Worm (Caenorhabditis elegans) whole organism, L4 larva: Measurements from ENCODE around the gene cpf-2.

Experiments used
- F26F4.8 ChIP-seq: fragments of 200-800 bp; sonication (Bioruptor generic); conservative IDR thresholded peaks from 2 replicates; pipeline ENCODE4 v1.3.6; 2022; ENCODE audit warnings: missing genetic modification characterization, missing compliant biosample characterization
- Y5F2A.4 ChIP-seq: fragments of 200-800 bp; sonication (Bioruptor generic); optimal IDR thresholded peaks from 2 replicates; lab custom pipeline; 2018; ENCODE audit warnings: mild to moderate bottlenecking, missing genetic modification characterization, missing compliant biosample characterization
- aha-1 ChIP-seq: fragments of 150-350 bp; peaks from one replicate; lab custom pipeline; 2014; ENCODE audit warnings: missing biosample characterization, missing genetic modification characterization
- ama-1 ChIP-seq: fragments of 150-350 bp; optimal IDR thresholded peaks from 2 replicates; lab custom pipeline; 2014; ENCODE audit warnings: inconsistent platforms, mixed read lengths
- arid-1 ChIP-seq: fragments of 200-800 bp; sonication (Bioruptor generic); conservative IDR thresholded peaks from 2 replicates; pipeline ENCODE4 v1.3.6; 2022; ENCODE audit warnings: missing genetic modification reagents, missing genetic modification characterization, missing compliant biosample characterization
- ceh-82 ChIP-seq: sonication (generic microtip); optimal IDR thresholded peaks from 2 replicates; lab custom pipeline; 2017; ENCODE audit warnings: missing biosample characterization, missing genetic modification characterization
- daf-16 ChIP-seq, 3 experiments: sonication (generic microtip); optimal IDR thresholded peaks; 2 replicates each; lab custom pipeline; 2016 to 2017; ENCODE audit warnings: missing genetic modification characterization in 3 of 3, missing genetic modification reagents in 3 of 3, mild to moderate bottlenecking in 2 of 3, missing compliant biosample characterization in 2 of 3, missing biosample characterization in 1 of 3, moderate library complexity in 1 of 3
- daf-8 ChIP-seq: fragments of 200-800 bp; sonication (Bioruptor generic); IDR thresholded peaks from 2 replicates; pipeline ENCODE4 v1.3.6; 2022; ENCODE audit warnings: missing genetic modification characterization, missing compliant biosample characterization
- dmd-6 ChIP-seq: fragments of 200-800 bp; sonication (Bioruptor generic); IDR thresholded peaks from 2 replicates; pipeline ENCODE4 v1.3.6; 2022; ENCODE audit warnings: missing genetic modification reagents, missing genetic modification characterization, missing compliant biosample characterization
- dpl-1 ChIP-seq: fragments of 150-350 bp; optimal IDR thresholded peaks from 2 replicates; lab custom pipeline; 2014; ENCODE audit warnings: missing biosample characterization, missing genetic modification reagents, missing genetic modification characterization
- duxl-1 ChIP-seq: sonication (generic microtip); optimal IDR thresholded peaks from 2 replicates; lab custom pipeline; 2016; ENCODE audit warnings: mild to moderate bottlenecking, missing genetic modification characterization, moderate library complexity, missing compliant biosample characterization; ENCODE audit not compliant: poor library complexity
- dve-1 ChIP-seq: sonication (generic microtip); optimal IDR thresholded peaks from 2 replicates; lab custom pipeline; 2017; ENCODE audit warnings: antibody characterized with exemption, mild to moderate bottlenecking, missing genetic modification characterization, missing compliant biosample characterization; ENCODE audit not compliant: insufficient read depth
- egl-27 ChIP-seq: sonication (generic microtip); optimal IDR thresholded peaks from 3 replicates; lab custom pipeline; 2017; ENCODE audit warnings: missing biosample characterization, missing genetic modification reagents, missing genetic modification characterization
- gei-8 ChIP-seq: fragments of 200-800 bp; sonication (Bioruptor generic); optimal IDR thresholded peaks from 2 replicates; lab custom pipeline; 2018; ENCODE audit warnings: mild to moderate bottlenecking, missing genetic modification characterization, missing compliant biosample characterization
- hlh-30 ChIP-seq: sonication (generic microtip); optimal IDR thresholded peaks from 2 replicates; lab custom pipeline; 2017; ENCODE audit warnings: antibody characterized with exemption, mild to moderate bottlenecking, missing genetic modification characterization, missing compliant biosample characterization; ENCODE audit not compliant: insufficient read depth
- hmg-1.1 ChIP-seq: fragments of 200-800 bp; sonication (Bioruptor generic); IDR thresholded peaks from 2 replicates; pipeline ENCODE4 v1.3.6; 2022; ENCODE audit warnings: missing genetic modification reagents, missing genetic modification characterization, missing compliant biosample characterization
- lin-38 ChIP-seq: fragments of 200-800 bp; sonication (Bioruptor generic); IDR thresholded peaks from 2 replicates; pipeline ENCODE4 v1.3.6; 2022; ENCODE audit warnings: missing genetic modification reagents, missing genetic modification characterization, missing compliant biosample characterization
- lsy-2 ChIP-seq, 2 experiments: fragments of 150-350 bp in 1 of 2; sonication (generic microtip) in 1 of 2; optimal IDR thresholded peaks; 2 replicates each; lab custom pipeline; 2014 to 2017; ENCODE audit warnings: missing biosample characterization in 2 of 2, missing genetic modification characterization in 2 of 2
- mep-1 ChIP-seq: fragments of 150-350 bp; sonication (generic microtip); optimal IDR thresholded peaks from 3 replicates; lab custom pipeline; 2014; ENCODE audit warnings: missing biosample characterization, missing genetic modification characterization
- mes-2 ChIP-seq: sonication (generic microtip); optimal IDR thresholded peaks from 2 replicates; lab custom pipeline; 2016; ENCODE audit warnings: missing genotype, mild to moderate bottlenecking, missing genetic modification characterization, missing compliant biosample characterization; ENCODE audit not compliant: poor library complexity, severe bottlenecking
- mxl-2 ChIP-seq: fragments of 200-800 bp; sonication (Bioruptor generic); conservative IDR thresholded peaks from 2 replicates; pipeline ENCODE4 v1.3.6; 2022; ENCODE audit warnings: missing genetic modification reagents, missing genetic modification characterization, missing compliant biosample characterization
- nhr-10 ChIP-seq: fragments of 150-350 bp; optimal IDR thresholded peaks from 2 replicates; lab custom pipeline; 2014; ENCODE audit warnings: missing biosample characterization, missing genetic modification characterization
- nhr-11 ChIP-seq: fragments of 150-350 bp; optimal IDR thresholded peaks from 2 replicates; lab custom pipeline; 2014; ENCODE audit warnings: missing biosample characterization, missing genetic modification characterization
- nhr-237 ChIP-seq: sonication (generic microtip); optimal IDR thresholded peaks from 2 replicates; lab custom pipeline; 2017; ENCODE audit warnings: missing biosample characterization, missing genetic modification characterization
- nhr-25 ChIP-seq: sonication (generic microtip); optimal IDR thresholded peaks from 2 replicates; lab custom pipeline; 2017; ENCODE audit warnings: missing genetic modification characterization, mild to moderate bottlenecking, missing compliant biosample characterization, antibody characterized with exemption, moderate library complexity, borderline replicate concordance; ENCODE audit not compliant: insufficient read depth
- nhr-28 ChIP-seq: fragments of 150-350 bp; optimal IDR thresholded peaks from 2 replicates; lab custom pipeline; 2014; ENCODE audit warnings: missing biosample characterization, missing genetic modification characterization
- nhr-77 ChIP-seq: fragments of 150-350 bp; optimal IDR thresholded peaks from 2 replicates; lab custom pipeline; 2014; ENCODE audit warnings: missing biosample characterization, missing genetic modification characterization
- pha-4 ChIP-seq, 2 experiments: fragments of 150-350 bp in 1 of 2; fragments of 200-800 bp in 1 of 2; sonication (Bioruptor generic) in 1 of 2; IDR thresholded peaks in 1 of 2; optimal IDR thresholded peaks in 1 of 2; 2 replicates each; pipeline versions ENCODE4 v1.3.6 to Lab custom; 2014 to 2022; ENCODE audit warnings: missing genetic modification characterization in 2 of 2, missing genetic modification reagents in 2 of 2, missing biosample characterization in 1 of 2, missing compliant biosample characterization in 1 of 2
- rbr-2 ChIP-seq: sonication (generic microtip); optimal IDR thresholded peaks from 2 replicates; lab custom pipeline; 2016; ENCODE audit warnings: missing genotype, missing genetic modification characterization, missing compliant biosample characterization
- sdz-12 ChIP-seq: fragments of 200-800 bp; sonication (Bioruptor generic); optimal IDR thresholded peaks from 2 replicates; lab custom pipeline; 2018; ENCODE audit warnings: mild to moderate bottlenecking, missing genetic modification characterization, missing compliant biosample characterization
- unc-130 ChIP-seq: sonication (generic microtip); optimal IDR thresholded peaks from 2 replicates; lab custom pipeline; 2016; ENCODE audit warnings: missing genetic modification reagents, missing genetic modification characterization, missing compliant biosample characterization
- unc-39 ChIP-seq: sonication (generic microtip); optimal IDR thresholded peaks from 2 replicates; lab custom pipeline; 2017; ENCODE audit warnings: missing biosample characterization, missing genetic modification characterization

cpf-2 gene

DNA sequence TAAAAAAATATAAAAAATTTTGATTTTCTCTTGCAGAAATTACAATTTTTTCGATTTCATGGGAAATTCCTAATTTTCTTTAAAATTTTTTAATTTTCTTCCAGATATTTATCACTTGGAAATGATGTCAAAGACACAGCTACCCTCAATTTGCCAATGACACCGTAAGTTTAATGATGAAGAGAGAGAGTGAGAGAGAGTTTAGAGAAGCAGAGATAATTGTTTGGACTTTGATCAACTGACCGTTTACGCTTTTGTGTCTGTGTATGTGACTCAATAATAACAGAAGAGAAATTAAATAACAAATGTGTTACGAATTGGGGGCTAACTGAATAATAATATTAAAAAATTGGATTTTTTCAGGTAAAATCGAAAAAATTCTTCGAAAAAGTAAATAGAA lies 41.9 kb upstream of the cpf-2 start:
- TF ChIP-seq dve-1 (peak; percentile 66), nhr-77 (tag; lab: Kevin White, UChicago) (peak; percentile 67), mep-1 (tag; lab: Kevin White, UChicago) (peak; percentile 6), nhr-25 (no peak), unc-39 (tag; lab: Kevin White, UChicago) (no peak), daf-8 (no peak), sdz-12 (GFP tag; lab: Kevin White, UChicago) (no peak), dmd-6 (GFP tag; lab: Robert Waterston, UW) (no peak), hlh-30 (peak; percentile 69), lsy-2 (tag; optimal IDR thresholded peaks at IDR 0.05; lab: Kevin White, UChicago) (peak in 1 of 2 experiments; percentile 30), nhr-237 (tag; lab: Kevin White, UChicago) (no peak), duxl-1 (tag; lab: Kevin White, UChicago) (no peak), gei-8 (GFP tag; lab: Kevin White, UChicago) (no peak), nhr-28 (tag; lab: Kevin White, UChicago) (peak; percentile 40), F26F4.8 (GFP tag; lab: Robert Waterston, UW) (no peak), daf-16 (GFP tag; optimal IDR thresholded peaks at IDR 0.05; lab: Kevin White, UChicago) (no peak), daf-16 (tag; optimal IDR thresholded peaks at IDR 0.05; lab: Kevin White, UChicago) (peak; percentile 83), egl-27 (no peak)

DNA sequence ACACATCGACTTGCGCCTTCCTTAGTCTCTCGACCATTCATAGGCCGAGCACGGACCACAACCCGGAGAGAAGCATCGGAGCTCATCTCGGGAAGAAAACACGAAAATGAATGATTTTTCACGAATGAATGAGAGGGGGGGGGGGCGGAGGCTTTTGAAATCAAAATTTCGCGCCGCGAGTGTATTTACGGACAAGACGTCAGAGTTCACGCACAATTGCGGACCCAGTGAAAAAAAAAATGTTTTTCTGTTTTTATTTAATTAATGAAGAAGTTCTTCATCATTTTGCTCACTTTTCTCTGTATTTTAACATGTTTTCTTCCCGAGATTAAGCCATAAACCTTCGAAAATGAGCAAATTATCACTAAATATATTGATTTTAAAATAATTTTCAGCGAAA lies 38.4 kb upstream of the cpf-2 start, which contains the start of the genes klp-19 and slc-36.1:
TSS of gene klp-19 (minus strand) at position 153 of the 400 bp plus-strand sequence.
TSS of gene slc-36.1 (plus strand) at position 396 of the 400 bp plus-strand sequence.
- TF ChIP-seq hmg-1.1 (GFP tag; lab: Robert Waterston, UW) (0 out of 2 replicates have a peak, but pooled peaks have one; percentile 35), daf-16 (GFP tag; optimal IDR thresholded peaks at IDR 0.05; lab: Kevin White, UChicago) (no peak), daf-16 (tag; optimal IDR thresholded peaks at IDR 0.05; lab: Kevin White, UChicago) (peak; percentile 15), dpl-1 (GFP tag; lab: Kevin White, UChicago) (peak; percentile 80), lin-38 (peak; percentile 67), pha-4 (GFP tag; IDR thresholded peaks at IDR 0.05; lab: Robert Waterston, UW) (no peak), pha-4 (tag; optimal IDR thresholded peaks at IDR 0.05; lab: Kevin White, UChicago) (peak; percentile 0), mes-2 (peak; percentile 67), aha-1 (peak; percentile 17), mep-1 (tag; lab: Kevin White, UChicago) (peak; percentile 8), arid-1 (0 out of 2 replicates have a peak, but pooled peaks have one; percentile 32), lsy-2 (tag; optimal IDR thresholded peaks at IDR 0.05; lab: Kevin White, UChicago) (peak in 1 of 2 experiments; percentile 53), Y5F2A.4 (no peak), nhr-11 (tag; lab: Kevin White, UChicago) (no peak), dve-1 (peak; percentile 20), rbr-2 (peak; percentile 26), duxl-1 (tag; lab: Kevin White, UChicago) (no peak)

DNA sequence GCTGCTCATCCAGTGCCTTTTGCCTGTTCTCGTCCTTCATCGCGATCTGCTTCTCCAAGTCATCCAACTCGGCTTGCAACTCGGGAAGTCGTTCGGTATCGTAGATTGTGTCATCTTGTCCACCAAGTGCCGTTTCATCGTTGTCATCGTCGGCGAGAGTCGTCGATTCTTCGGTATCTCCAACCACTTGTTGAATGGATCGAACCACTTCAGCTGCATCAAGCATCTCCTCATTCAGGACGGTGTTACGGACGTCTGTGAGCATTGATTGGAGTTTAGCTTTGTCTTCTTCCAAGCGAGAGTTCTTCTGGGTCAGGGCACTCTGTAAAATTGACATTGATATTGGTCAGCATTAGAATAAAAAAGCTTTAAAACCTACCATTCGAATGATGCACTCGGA lies 36.9 kb upstream of the cpf-2 start:
- TF ChIP-seq arid-1 (no peak), aha-1 (peak; percentile 90)
- TF ChIP-seq, all 104 proteins: peak for 1

DNA sequence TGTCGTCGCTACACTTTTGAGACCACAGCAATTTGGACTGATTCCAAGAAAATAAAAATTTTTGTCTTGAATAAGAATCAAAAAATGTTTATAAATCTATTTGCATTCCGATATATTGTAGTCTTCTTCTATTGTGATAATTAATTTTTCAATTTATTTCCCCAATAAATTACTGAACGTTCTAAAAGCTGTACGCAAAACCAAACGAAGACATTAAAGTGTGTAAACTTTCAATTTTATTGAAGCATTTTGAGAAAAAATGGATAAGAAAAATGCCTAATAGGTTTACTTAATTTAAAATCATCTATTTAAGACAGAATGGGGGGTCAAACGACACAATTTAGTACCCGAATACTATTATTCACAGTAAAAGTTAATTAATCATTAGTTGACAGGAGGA lies 33.9 kb upstream of the cpf-2 start:
- TF ChIP-seq lin-38 (peak; percentile 42), ama-1 (lab: Kevin White, UChicago) (no peak), ceh-82 (no peak), mxl-2 (GFP tag; lab: Robert Waterston, UW) (no peak), rbr-2 (no peak), lsy-2 (tag; optimal IDR thresholded peaks at IDR 0.05; lab: Kevin White, UChicago) (no peak), unc-130 (GFP tag; lab: Kevin White, UChicago) (peak; percentile 5), nhr-10 (tag; lab: Kevin White, UChicago) (no peak)
- TF ChIP-seq, all 104 proteins: peak for 2
